Worm (Caenorhabditis elegans) whole organism, L2 larva: ENCODE data around the gene clec-184.

Experiments
- dmd-4 ChIP-seq: sonication (generic microtip); optimal IDR thresholded peaks from 2 replicates; lab custom pipeline; 2017; ENCODE audit warnings: missing biosample characterization, missing genetic modification characterization
- mdl-1 ChIP-seq, 2 experiments: fragments of 150-350 bp in 1 of 2; sonication (generic microtip) in 1 of 2; optimal IDR thresholded peaks; 2 replicates each; lab custom pipeline; 2017; ENCODE audit warnings: missing biosample characterization in 2 of 2, missing genetic modification characterization in 2 of 2
- nhr-77 ChIP-seq: fragments of 150-350 bp; optimal IDR thresholded peaks from 2 replicates; lab custom pipeline; 2014; ENCODE audit warnings: missing biosample characterization, missing genetic modification characterization
- ztf-4 ChIP-seq: fragments of 150-350 bp; optimal IDR thresholded peaks from 2 replicates; lab custom pipeline; 2014; ENCODE audit warnings: missing biosample characterization, missing genetic modification characterization

DNA sequence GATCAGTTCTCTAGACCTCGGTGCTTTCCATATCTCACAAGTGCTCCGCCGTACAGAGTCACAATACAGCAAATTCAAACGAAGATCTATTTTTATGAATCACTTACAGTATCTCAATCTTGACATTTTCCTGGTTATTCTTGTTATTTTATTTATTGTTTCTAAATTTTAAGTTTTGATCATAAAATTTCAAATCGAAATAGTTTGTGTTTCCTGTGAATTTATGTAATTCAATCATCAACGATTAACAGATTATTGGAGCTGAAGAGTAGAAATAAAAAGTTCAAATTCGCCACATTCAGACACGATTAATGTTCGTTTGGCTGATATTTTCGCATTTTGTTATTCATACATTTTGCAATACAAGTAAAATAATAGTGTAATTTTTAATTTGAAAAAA lies at the start of gene clec-184:
- no peak for TF ChIP-seq mdl-1 (tag; optimal IDR thresholded peaks at IDR 0.05; lab: Kevin White, UChicago)
- no peak for TF ChIP-seq dmd-4
- no peak for TF ChIP-seq nhr-77
- no peak for TF ChIP-seq ztf-4 (tag; lab: Kevin White, UChicago)
